Fruit fly (Drosophila melanogaster): ENCODE results near the gene CG31178.

Gene CG31178

DNA sequence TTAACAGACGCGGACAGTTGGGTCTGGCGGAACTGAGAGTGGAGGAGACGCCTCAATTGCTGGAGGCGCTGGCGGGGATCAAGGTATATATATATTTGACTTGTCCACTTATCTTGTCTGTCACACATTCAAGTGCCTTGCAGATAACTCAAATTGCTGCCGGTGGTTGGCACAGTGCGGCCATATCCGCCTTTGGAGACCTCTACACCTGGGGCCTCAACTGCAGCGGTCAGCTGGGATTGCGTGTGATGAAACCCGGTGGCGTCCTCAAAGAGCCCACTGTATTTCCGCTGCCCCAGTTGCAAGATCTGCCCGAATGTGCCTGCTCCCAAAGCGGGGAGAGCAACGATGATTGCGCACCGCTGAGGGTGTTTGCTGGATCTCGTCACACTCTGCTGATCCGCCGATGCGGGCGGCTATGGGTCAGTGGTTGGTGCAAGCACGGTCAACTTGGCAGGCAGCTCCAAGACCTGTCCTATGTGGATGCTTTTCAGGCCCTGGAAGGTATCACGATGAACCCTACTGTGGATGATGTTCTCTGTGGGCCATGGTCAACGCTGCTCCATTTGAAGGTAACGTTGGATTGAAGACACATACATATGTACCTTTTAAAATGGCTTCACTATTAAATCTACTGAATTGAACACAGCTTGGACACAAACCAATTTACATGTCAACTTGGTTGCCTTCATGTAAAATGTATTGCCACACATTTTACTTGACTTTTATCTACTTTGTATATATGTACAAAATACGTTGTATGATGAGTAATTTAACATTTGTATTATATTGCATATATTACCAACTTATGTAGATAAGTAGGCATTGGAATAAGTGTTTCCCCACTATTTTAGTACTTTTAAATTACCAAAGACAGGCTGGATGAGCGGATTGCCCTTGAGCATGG lies 15.4 kb downstream of the CG31178 start, which contains the start of gene CG43844:
CG43844 (plus strand) TSS at position 844 of the 907 bp plus-strand sequence.
- TF ChIP-seq pan (optimal IDR thresholded peaks at IDR 0.05) (no peak), EcR (GFP tag; optimal IDR thresholded peaks at IDR 0.05) (no peak), psq (optimal IDR thresholded peaks at IDR 0.05) (no peak), CG8478 (optimal IDR thresholded peaks at IDR 0.05) (no peak), usp (GFP tag; optimal IDR thresholded peaks at IDR 0.05) (no peak), Dll (optimal IDR thresholded peaks at IDR 0.05) (no peak)

DNA sequence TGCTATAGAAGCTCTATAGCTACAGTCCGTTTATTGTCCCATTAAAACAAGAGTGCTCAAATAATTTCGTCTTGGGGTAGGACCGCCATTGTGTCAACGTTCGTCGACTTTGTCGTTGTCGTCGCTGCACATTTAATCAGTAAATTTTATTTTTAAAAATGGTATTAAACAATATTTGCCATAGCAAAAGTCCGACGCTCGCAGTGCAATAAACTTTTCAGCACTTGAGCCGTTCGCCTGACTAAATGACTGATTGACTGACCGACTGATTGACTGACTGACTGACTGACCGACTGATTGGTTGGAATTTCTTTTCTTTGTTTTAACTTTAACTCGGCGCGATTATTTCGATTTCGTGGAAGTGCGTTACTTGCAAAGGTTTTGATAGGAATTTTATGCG lies 16.4 kb downstream of the CG31178 start:
- TF ChIP-seq CG8478 (optimal IDR thresholded peaks at IDR 0.05), result no peak
- TF ChIP-seq EcR (GFP tag; optimal IDR thresholded peaks at IDR 0.05), result peak; percentile 37 to 39

- TF ChIP-seq EcR (GFP tag; optimal IDR thresholded peaks at IDR 0.05), result peak in 1 of 2 experiments; percentile 51
- TF ChIP-seq usp (GFP tag; optimal IDR thresholded peaks at IDR 0.05), result no peak
- no peak for TF ChIP-seq CG8478 (optimal IDR thresholded peaks at IDR 0.05)
Observed at dm6 chr3R:21890739-21891138, 17.2 kb downstream of the CG31178 start.

DNA sequence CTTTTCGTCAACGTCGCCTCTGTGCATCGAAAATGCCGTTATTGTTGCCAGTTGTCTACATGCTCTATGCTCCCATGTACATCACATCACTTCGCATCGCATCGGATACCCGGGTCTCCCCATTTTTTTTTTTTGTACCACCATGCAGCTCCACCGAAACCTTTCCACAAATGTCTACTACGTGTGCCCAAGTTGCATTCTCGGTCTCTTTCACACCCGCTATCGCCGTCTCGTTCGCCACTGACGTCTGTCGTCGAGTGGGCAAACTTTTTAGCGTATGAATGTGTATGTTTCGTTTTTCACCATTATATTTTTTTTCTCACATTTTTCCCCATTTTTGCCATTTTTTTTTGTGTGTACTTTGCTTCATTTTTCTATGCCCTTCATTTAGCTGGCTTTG lies 18.9 kb downstream of the CG31178 start:
- TF ChIP-seq pan (optimal IDR thresholded peaks at IDR 0.05) (no peak), Dll (optimal IDR thresholded peaks at IDR 0.05) (no peak), EcR (GFP tag; optimal IDR thresholded peaks at IDR 0.05) (no peak), usp (GFP tag; optimal IDR thresholded peaks at IDR 0.05) (no peak), psq (optimal IDR thresholded peaks at IDR 0.05) (no peak), CG8478 (optimal IDR thresholded peaks at IDR 0.05) (no peak)

DNA sequence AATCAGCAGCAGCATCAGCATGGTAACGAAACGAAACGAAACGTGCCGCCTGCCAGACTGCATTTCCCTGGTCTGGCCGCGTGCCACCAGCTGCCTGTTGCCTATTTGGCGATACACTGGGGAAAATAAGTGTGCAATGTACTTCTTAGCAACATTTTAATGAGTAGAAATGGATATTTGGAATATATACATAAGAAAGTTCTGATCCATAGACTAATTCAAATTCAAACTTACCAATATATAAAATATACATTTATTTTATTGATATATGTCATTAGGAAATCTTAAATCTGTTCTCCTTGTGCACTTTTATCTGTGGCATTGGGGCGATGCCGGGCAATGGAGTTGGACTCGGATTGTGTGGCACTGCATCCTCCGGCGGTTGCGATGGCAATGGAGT lies 20.4 kb downstream of the CG31178 start:
- TF ChIP-seq EcR (GFP tag; optimal IDR thresholded peaks at IDR 0.05) (no peak), usp (GFP tag; optimal IDR thresholded peaks at IDR 0.05) (no peak), Dll (optimal IDR thresholded peaks at IDR 0.05) (no peak), psq (optimal IDR thresholded peaks at IDR 0.05) (no peak), CG8478 (optimal IDR thresholded peaks at IDR 0.05) (no peak), pan (optimal IDR thresholded peaks at IDR 0.05) (no peak)

- TF ChIP-seq EcR (GFP tag; optimal IDR thresholded peaks at IDR 0.05) (peak; percentile 77 to 82), pan (optimal IDR thresholded peaks at IDR 0.05) (no peak), usp (GFP tag; optimal IDR thresholded peaks at IDR 0.05) (no peak), Dll (optimal IDR thresholded peaks at IDR 0.05) (no peak)
Observed at dm6 chr3R:21895961-21896875, 22.7 kb downstream of the CG31178 start.

dm6 chr3R:21897565-21897964 lies 24.0 kb downstream of the CG31178 start:
- TF ChIP-seq EcR (GFP tag; optimal IDR thresholded peaks at IDR 0.05), result no peak
- TF ChIP-seq Dll (optimal IDR thresholded peaks at IDR 0.05), result no peak
- TF ChIP-seq pan (optimal IDR thresholded peaks at IDR 0.05), result no peak
- no peak for TF ChIP-seq CG8478 (optimal IDR thresholded peaks at IDR 0.05)
- no peak for TF ChIP-seq usp (GFP tag; optimal IDR thresholded peaks at IDR 0.05)
- TF ChIP-seq psq (optimal IDR thresholded peaks at IDR 0.05), result no peak

dm6 chr3R:21898758-21899157 lies 25.2 kb downstream of the CG31178 start:
- TF ChIP-seq psq (optimal IDR thresholded peaks at IDR 0.05) (no peak), EcR (GFP tag; optimal IDR thresholded peaks at IDR 0.05) (peak; percentile 59 to 85)

- no peak for TF ChIP-seq pan (optimal IDR thresholded peaks at IDR 0.05)
- TF ChIP-seq usp (GFP tag; optimal IDR thresholded peaks at IDR 0.05), result no peak
- TF ChIP-seq Dll (optimal IDR thresholded peaks at IDR 0.05), result no peak
- TF ChIP-seq CG8478 (optimal IDR thresholded peaks at IDR 0.05), result no peak
- no peak for TF ChIP-seq psq (optimal IDR thresholded peaks at IDR 0.05)
Observed at dm6 chr3R:21899170-21899575, 25.6 kb downstream of the CG31178 start.

DNA sequence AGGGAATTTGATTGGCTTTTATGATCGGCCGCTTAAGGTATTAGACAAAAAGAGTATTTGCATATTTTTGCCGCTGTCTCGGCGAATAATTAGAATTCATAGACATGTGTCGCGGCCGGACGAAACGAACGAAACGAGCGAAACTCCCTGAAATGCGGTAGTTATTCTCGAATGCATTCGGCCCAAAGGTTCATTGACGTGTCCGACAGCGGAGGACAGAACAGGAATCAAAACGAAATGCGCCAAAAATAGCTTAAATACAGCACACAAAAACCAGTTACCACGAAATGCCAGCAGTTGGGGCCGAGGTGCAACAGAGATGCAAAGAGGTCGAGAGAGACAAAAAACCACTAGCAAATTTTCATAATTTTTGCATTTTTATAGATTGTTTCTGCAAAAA lies 30.8 kb downstream of the CG31178 start:
- TF ChIP-seq EcR (GFP tag; optimal IDR thresholded peaks at IDR 0.05) (peak; percentile 34 to 77), usp (GFP tag; optimal IDR thresholded peaks at IDR 0.05) (no peak)

DNA sequence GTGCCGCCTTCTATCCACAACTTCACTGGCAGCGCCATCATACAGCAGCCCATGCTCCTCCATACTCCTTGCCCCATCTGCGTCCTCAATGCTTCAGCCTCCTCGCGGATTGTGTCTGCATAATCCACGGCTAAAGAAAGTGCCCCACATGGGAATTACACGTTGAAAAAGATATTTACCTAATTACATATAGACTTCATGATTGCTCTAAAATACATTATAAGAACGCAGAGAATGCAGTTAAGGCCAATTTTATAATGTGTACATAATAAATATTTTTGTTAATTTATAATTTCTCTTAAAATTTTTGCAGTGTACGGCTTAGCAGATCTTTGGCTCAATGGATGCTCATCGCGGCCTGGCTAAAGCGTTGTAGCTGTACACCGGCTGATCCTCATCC lies 32.1 kb downstream of the CG31178 start:
- TF ChIP-seq CG8478 (optimal IDR thresholded peaks at IDR 0.05), result no peak
- no peak for TF ChIP-seq usp (GFP tag; optimal IDR thresholded peaks at IDR 0.05)
- no peak for TF ChIP-seq Dll (optimal IDR thresholded peaks at IDR 0.05)
- TF ChIP-seq psq (optimal IDR thresholded peaks at IDR 0.05), result no peak
- no peak for TF ChIP-seq pan (optimal IDR thresholded peaks at IDR 0.05)
- TF ChIP-seq EcR (GFP tag; optimal IDR thresholded peaks at IDR 0.05), result no peak

dm6 chr3R:21906867-21907266 lies 33.3 kb downstream of the CG31178 start:
- TF ChIP-seq pan (optimal IDR thresholded peaks at IDR 0.05), result no peak
- TF ChIP-seq usp (GFP tag; optimal IDR thresholded peaks at IDR 0.05), result no peak
- TF ChIP-seq CG8478 (optimal IDR thresholded peaks at IDR 0.05), result no peak
- TF ChIP-seq psq (optimal IDR thresholded peaks at IDR 0.05), result no peak
- TF ChIP-seq Dll (optimal IDR thresholded peaks at IDR 0.05), result no peak
- no peak for TF ChIP-seq EcR (GFP tag; optimal IDR thresholded peaks at IDR 0.05)

All from whole organism.